Worm (Caenorhabditis elegans) whole organism, L3 larva: ENCODE results near the gene Y75B12B.10.

ENCODE experiments used
- ceh-16 ChIP-seq: sonication (generic microtip); optimal IDR thresholded peaks from 2 replicates; lab custom pipeline; 2017; ENCODE audit warnings: missing biosample characterization, missing genetic modification characterization
- lin-15B ChIP-seq: fragments of 150-350 bp; optimal IDR thresholded peaks from 2 replicates; lab custom pipeline; 2014; ENCODE audit warnings: missing biosample characterization, missing genetic modification characterization
- mml-1 ChIP-seq: fragments of 150-350 bp; sonication (generic microtip); optimal IDR thresholded peaks from 3 replicates; lab custom pipeline; 2014; ENCODE audit warnings: missing biosample characterization, missing genetic modification characterization
- pha-4 ChIP-seq: fragments of 150-350 bp; optimal IDR thresholded peaks from 2 replicates; lab custom pipeline; 2014; ENCODE audit warnings: missing biosample characterization, missing genetic modification reagents, missing genetic modification characterization

DNA sequence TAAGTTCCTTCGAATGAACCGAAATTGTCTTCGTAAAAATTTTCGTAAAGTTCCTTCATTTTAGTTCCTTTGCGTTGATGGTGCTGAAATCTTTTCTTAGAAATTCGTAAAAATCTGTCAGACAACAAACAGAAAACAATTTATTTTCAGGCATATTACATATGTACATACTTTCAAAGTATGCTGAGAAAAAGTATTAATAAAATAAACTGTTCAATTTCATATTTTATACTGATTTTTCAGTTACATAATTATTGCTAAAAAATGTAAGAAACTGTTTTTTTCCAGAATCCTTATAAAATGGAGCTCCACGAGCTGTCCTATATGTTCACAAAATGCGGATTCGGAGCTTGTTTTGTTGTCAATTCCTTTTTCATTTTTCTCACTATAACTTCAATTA is 41.2 kb upstream of the Y75B12B.10 start, which contains the start of gene str-45:
- no peak for TF ChIP-seq pha-4 (tag; lab: Kevin White, UChicago)
- TF ChIP-seq mml-1 (tag; lab: Kevin White, UChicago): no peak
- no peak for TF ChIP-seq lin-15B (tag; lab: Kevin White, UChicago)
- no peak for TF ChIP-seq ceh-16 (tag; lab: Kevin White, UChicago)
